Fruit fly (Drosophila melanogaster) Kc167 (cell line): Measurements from ENCODE around the gene CRMP.

Source experiments
- Myc ChIP-seq: fragments of >200 bp; optimal IDR thresholded peaks from 2 replicates; lab custom pipeline; 2017; ENCODE audit warnings: missing external identifiers
- Sin3A ChIP-seq: fragments of >200 bp; optimal IDR thresholded peaks from 2 replicates; lab custom pipeline; 2018; ENCODE audit warnings: missing external identifiers
- h ChIP-seq: fragments of >200 bp; optimal IDR thresholded peaks from 3 replicates; lab custom pipeline; 2018; ENCODE audit warnings: missing external identifiers
- insv ChIP-seq: fragments of >200 bp; optimal IDR thresholded peaks from 3 replicates; lab custom pipeline; 2018; ENCODE audit warnings: missing external identifiers
- psq ChIP-seq: fragments of >200 bp; optimal IDR thresholded peaks from 2 replicates; lab custom pipeline; 2017; ENCODE audit warnings: missing external identifiers
- ttk ChIP-seq: sonication (Bioruptor generic); optimal IDR thresholded peaks from 2 replicates; lab custom pipeline; 2017; ENCODE audit warnings: missing external identifiers

- TF ChIP-seq psq (lab: Kevin White, UChicago) (no peak), Myc (lab: Kevin White, UChicago) (no peak), Sin3A (lab: Kevin White, UChicago) (no peak), insv (lab: Kevin White, UChicago) (no peak), h (lab: Kevin White, UChicago) (no peak), ttk (no peak)
Measured at dm6 chr3R:5523070-5523637, 47.8 kb upstream of the CRMP start, which contains the start of the genes CG43845 and Nmdar1.
